Worm (Caenorhabditis elegans) whole organism, mixed stage, embryonic: Measurements from ENCODE around the gene fipr-6.

Experiments used
- M03D4.4 ChIP-seq: sonication (generic microtip); optimal IDR thresholded peaks from 2 replicates; lab custom pipeline; 2017; ENCODE audit warnings: mild to moderate bottlenecking, missing genetic modification characterization, missing compliant biosample characterization
- blmp-1 ChIP-seq: fragments of 150-350 bp; optimal IDR thresholded peaks from 2 replicates; lab custom pipeline; 2014; ENCODE audit warnings: missing biosample characterization, missing genetic modification characterization
- lin-13 ChIP-seq: fragments of 150-350 bp; optimal IDR thresholded peaks from 2 replicates; lab custom pipeline; 2014; ENCODE audit warnings: missing biosample characterization, missing genetic modification characterization
- lin-32 ChIP-seq: fragments of 200-800 bp; sonication (Bioruptor generic); optimal IDR thresholded peaks from 2 replicates; lab custom pipeline; 2018; ENCODE audit warnings: mild to moderate bottlenecking, missing genetic modification characterization, missing compliant biosample characterization
- lsy-2 ChIP-seq: fragments of 150-350 bp; optimal IDR thresholded peaks from 2 replicates; lab custom pipeline; 2014; ENCODE audit warnings: missing biosample characterization, missing genetic modification characterization
- mep-1 ChIP-seq: fragments of 150-350 bp; optimal IDR thresholded peaks from 2 replicates; lab custom pipeline; 2017; ENCODE audit warnings: missing biosample characterization, missing genetic modification reagents, missing genetic modification characterization, inconsistent platforms
- nhr-237 ChIP-seq: fragments of 150-350 bp; optimal IDR thresholded peaks from 2 replicates; lab custom pipeline; 2014; ENCODE audit warnings: missing biosample characterization, missing genetic modification characterization
- nhr-28 ChIP-seq: fragments of 150-350 bp; optimal IDR thresholded peaks from 2 replicates; lab custom pipeline; 2014; ENCODE audit warnings: missing biosample characterization, missing genetic modification characterization
- pha-4 ChIP-seq: fragments of 150-350 bp; optimal IDR thresholded peaks from 2 replicates; lab custom pipeline; 2018; ENCODE audit warnings: missing biosample characterization, missing genetic modification reagents, missing genetic modification characterization
- sem-2 ChIP-seq: fragments of 200-800 bp; sonication (Bioruptor generic); optimal IDR thresholded peaks from 2 replicates; lab custom pipeline; 2018; ENCODE audit warnings: mild to moderate bottlenecking, missing genetic modification characterization, missing compliant biosample characterization
- snpc-4 ChIP-seq: fragments of 150-350 bp; optimal IDR thresholded peaks from 2 replicates; lab custom pipeline; 2014; ENCODE audit warnings: missing biosample characterization, missing genetic modification characterization
- unc-39 ChIP-seq: fragments of 150-350 bp; optimal IDR thresholded peaks from 2 replicates; lab custom pipeline; 2014; ENCODE audit warnings: missing biosample characterization, missing genetic modification characterization
- unc-62 ChIP-seq: fragments of 150-350 bp; optimal IDR thresholded peaks from 2 replicates; lab custom pipeline; 2014; ENCODE audit warnings: missing biosample characterization, missing genetic modification reagents, missing genetic modification characterization
- zip-8 ChIP-seq: fragments of 150-350 bp; optimal IDR thresholded peaks from 2 replicates; lab custom pipeline; 2014; ENCODE audit warnings: missing biosample characterization, missing genetic modification characterization

ce11 chrV:10190081-10190556 lies 40.9 kb upstream of the fipr-6 start, which contains the start of gene ZK856.5:
- TF ChIP-seq sem-2 (GFP tag; lab: Kevin White, UChicago) (no peak), lin-32 (GFP tag; lab: Kevin White, UChicago) (no peak), unc-39 (no peak), snpc-4 (no peak), nhr-28 (tag; lab: Kevin White, UChicago) (no peak), M03D4.4 (tag; lab: Kevin White, UChicago) (no peak), zip-8 (tag; lab: Kevin White, UChicago) (no peak), lsy-2 (tag; lab: Kevin White, UChicago) (no peak), mep-1 (tag; lab: Kevin White, UChicago) (no peak), pha-4 (no peak), lin-13 (tag; lab: Kevin White, UChicago) (no peak), blmp-1 (tag; lab: Kevin White, UChicago) (no peak), unc-62 (no peak), nhr-237 (tag; lab: Kevin White, UChicago) (no peak)
